Worm (Caenorhabditis elegans) whole organism, L1 larva: ENCODE measurements around the gene csb-1.

ENCODE experiments used
- C04F5.9 ChIP-seq: sonication (generic microtip); optimal IDR thresholded peaks from 2 replicates; lab custom pipeline; 2016; ENCODE audit warnings: missing genetic modification characterization, missing compliant biosample characterization
- C16A3.4 ChIP-seq: fragments of 150-350 bp; optimal IDR thresholded peaks from 2 replicates; lab custom pipeline; 2014; ENCODE audit warnings: missing biosample characterization, missing genetic modification characterization
- F16B12.6 ChIP-seq: fragments of 150-350 bp; optimal IDR thresholded peaks from 2 replicates; lab custom pipeline; 2014; ENCODE audit warnings: missing biosample characterization, missing genetic modification characterization
- Y116A8C.19 ChIP-seq: sonication (generic microtip); optimal IDR thresholded peaks from 2 replicates; lab custom pipeline; 2016; ENCODE audit warnings: missing compliant biosample characterization, missing genetic modification characterization, borderline replicate concordance
- aha-1 ChIP-seq: fragments of 150-350 bp; optimal IDR thresholded peaks from 2 replicates; lab custom pipeline; 2014; ENCODE audit warnings: missing biosample characterization, missing genetic modification characterization
- alr-1 ChIP-seq: fragments of 200-800 bp; sonication (Bioruptor generic); optimal IDR thresholded peaks from 2 replicates; lab custom pipeline; 2018; ENCODE audit warnings: borderline replicate concordance, mild to moderate bottlenecking, missing genetic modification characterization, missing compliant biosample characterization
- aly-2 ChIP-seq: fragments of 150-350 bp; optimal IDR thresholded peaks from 2 replicates; lab custom pipeline; 2014; ENCODE audit warnings: missing biosample characterization, missing genetic modification characterization
- ama-1 ChIP-seq: fragments of 150-350 bp; optimal IDR thresholded peaks from 2 replicates; lab custom pipeline; 2014
- blmp-1 ChIP-seq: fragments of 150-350 bp; optimal IDR thresholded peaks from 2 replicates; lab custom pipeline; 2014; ENCODE audit warnings: missing biosample characterization, missing genetic modification characterization
- ceh-88 ChIP-seq: fragments of 200-800 bp; sonication (Bioruptor generic); IDR thresholded peaks from 2 replicates; pipeline ENCODE4 v1.3.6; 2022; ENCODE audit warnings: missing genetic modification characterization, missing compliant biosample characterization
- ces-1 ChIP-seq: fragments of 150-350 bp; optimal IDR thresholded peaks from 2 replicates; lab custom pipeline; 2014; ENCODE audit warnings: missing biosample characterization, missing genetic modification reagents, missing genetic modification characterization
- dsc-1 ChIP-seq: sonication (generic microtip); optimal IDR thresholded peaks from 2 replicates; lab custom pipeline; 2016; ENCODE audit warnings: mild to moderate bottlenecking, missing genetic modification characterization, missing compliant biosample characterization
- ets-5 ChIP-seq: fragments of 200-800 bp; sonication (Bioruptor generic); IDR thresholded peaks from 2 replicates; pipeline ENCODE4 v1.3.6; 2022; ENCODE audit warnings: missing genetic modification characterization, missing compliant biosample characterization
- fkh-4 ChIP-seq: sonication (generic microtip); optimal IDR thresholded peaks from 2 replicates; lab custom pipeline; 2016; ENCODE audit warnings: missing compliant biosample characterization, missing genetic modification characterization, borderline replicate concordance
- fkh-8 ChIP-seq: sonication (generic microtip); optimal IDR thresholded peaks from 2 replicates; lab custom pipeline; 2016; ENCODE audit warnings: mild to moderate bottlenecking, missing genetic modification characterization, missing compliant biosample characterization
- hlh-17 ChIP-seq: fragments of 200-800 bp; sonication (Bioruptor generic); optimal IDR thresholded peaks from 2 replicates; lab custom pipeline; 2018; ENCODE audit warnings: missing genetic modification characterization, mild to moderate bottlenecking, missing compliant biosample characterization, moderate library complexity, borderline replicate concordance
- hlh-4 ChIP-seq: sonication (generic microtip); optimal IDR thresholded peaks from 2 replicates; lab custom pipeline; 2016; ENCODE audit warnings: mild to moderate bottlenecking, missing genetic modification characterization, missing compliant biosample characterization
- hpl-2 ChIP-seq: fragments of 150-350 bp; optimal IDR thresholded peaks from 2 replicates; lab custom pipeline; 2014; ENCODE audit warnings: missing biosample characterization, missing genetic modification reagents, missing genetic modification characterization
- isw-1 ChIP-seq: fragments of 200-800 bp; sonication (Bioruptor generic); IDR thresholded peaks from 2 replicates; pipeline ENCODE4 v1.3.6; 2022; ENCODE audit warnings: missing genetic modification characterization, missing compliant biosample characterization
- lin-13 ChIP-seq: fragments of 150-350 bp; optimal IDR thresholded peaks from 2 replicates; lab custom pipeline; 2014; ENCODE audit warnings: missing biosample characterization, missing genetic modification reagents, missing genetic modification characterization
- lin-14 ChIP-seq: fragments of 200-800 bp; sonication (Bioruptor generic); optimal IDR thresholded peaks from 2 replicates; lab custom pipeline; 2018; ENCODE audit warnings: mild to moderate bottlenecking, missing genetic modification characterization, moderate library complexity, missing compliant biosample characterization
- lin-15B ChIP-seq: fragments of 150-350 bp; sonication (generic microtip); optimal IDR thresholded peaks from 3 replicates; lab custom pipeline; 2014; ENCODE audit warnings: missing biosample characterization, missing genetic modification characterization
- lin-35 ChIP-seq, 2 experiments: fragments of 150-350 bp; optimal IDR thresholded peaks; 2 replicates each; lab custom pipeline; 2014; ENCODE audit warnings: missing biosample characterization in 2 of 2, missing genetic modification characterization in 2 of 2, missing genetic modification reagents in 2 of 2
- mab-9 ChIP-seq: fragments of 200-800 bp; sonication (Bioruptor generic); IDR thresholded peaks from 2 replicates; pipeline ENCODE4 v1.3.6; 2022; ENCODE audit warnings: missing genetic modification reagents, missing genetic modification characterization, missing compliant biosample characterization
- mep-1 ChIP-seq: fragments of 150-350 bp; optimal IDR thresholded peaks from 2 replicates; lab custom pipeline; 2014; ENCODE audit warnings: missing biosample characterization, missing genetic modification characterization
- nhr-20 ChIP-seq: sonication (generic microtip); optimal IDR thresholded peaks from 2 replicates; lab custom pipeline; 2016; ENCODE audit warnings: mild to moderate bottlenecking, missing genetic modification characterization, missing compliant biosample characterization
- nhr-47 ChIP-seq: sonication (generic microtip); optimal IDR thresholded peaks from 2 replicates; lab custom pipeline; 2016; ENCODE audit warnings: mild to moderate bottlenecking, missing genetic modification characterization, moderate library complexity, missing compliant biosample characterization
- pag-3 ChIP-seq: sonication (generic microtip); optimal IDR thresholded peaks from 2 replicates; lab custom pipeline; 2017; ENCODE audit warnings: missing genetic modification characterization, mild to moderate bottlenecking, missing compliant biosample characterization, antibody characterized with exemption, borderline replicate concordance; ENCODE audit not compliant: insufficient read depth
- pax-3 ChIP-seq: fragments of 200-800 bp; sonication (Bioruptor generic); optimal IDR thresholded peaks from 2 replicates; lab custom pipeline; 2018; ENCODE audit warnings: mild to moderate bottlenecking, missing genetic modification characterization, moderate library complexity, missing compliant biosample characterization
- pqm-1 ChIP-seq: sonication (generic microtip); optimal IDR thresholded peaks from 3 replicates; lab custom pipeline; 2017; ENCODE audit warnings: missing biosample characterization, missing genetic modification characterization
- skn-1 ChIP-seq: fragments of 150-350 bp; optimal IDR thresholded peaks from 2 replicates; lab custom pipeline; 2014; ENCODE audit warnings: missing biosample characterization, missing genetic modification characterization
- sup-37 ChIP-seq: fragments of 200-800 bp; sonication (Bioruptor generic); optimal IDR thresholded peaks from 2 replicates; lab custom pipeline; 2018; ENCODE audit warnings: mild to moderate bottlenecking, missing genetic modification characterization, missing compliant biosample characterization
- swsn-7 ChIP-seq: sonication (generic microtip); optimal IDR thresholded peaks from 2 replicates; lab custom pipeline; 2016; ENCODE audit warnings: missing genetic modification characterization, missing compliant biosample characterization
- tbx-2 ChIP-seq: sonication (generic microtip); optimal IDR thresholded peaks from 2 replicates; lab custom pipeline; 2016; ENCODE audit warnings: missing genetic modification characterization, missing compliant biosample characterization
- unc-130 ChIP-seq: fragments of 150-350 bp; optimal IDR thresholded peaks from 2 replicates; lab custom pipeline; 2017; ENCODE audit warnings: missing biosample characterization, missing genetic modification characterization, inconsistent platforms
- unc-30 ChIP-seq: sonication (generic microtip); optimal IDR thresholded peaks from 2 replicates; lab custom pipeline; 2017; ENCODE audit warnings: missing biosample characterization, missing genetic modification characterization
- unc-98 ChIP-seq: fragments of 200-800 bp; sonication (Bioruptor generic); IDR thresholded peaks from 2 replicates; pipeline ENCODE4 v1.3.6; 2022; ENCODE audit warnings: missing genetic modification characterization, missing compliant biosample characterization
- xbp-1 ChIP-seq: sonication (generic microtip); optimal IDR thresholded peaks from 2 replicates; lab custom pipeline; 2016; ENCODE audit warnings: missing genetic modification characterization, missing compliant biosample characterization
- zag-1 ChIP-seq: fragments of 150-350 bp; optimal IDR thresholded peaks from 2 replicates; lab custom pipeline; 2014; ENCODE audit warnings: missing biosample characterization, missing genetic modification characterization
- ztf-4 ChIP-seq: fragments of 150-350 bp; optimal IDR thresholded peaks from 2 replicates; lab custom pipeline; 2014; ENCODE audit warnings: missing biosample characterization, missing genetic modification characterization

Gene csb-1

ce11 chrX:15841086-15841622 lies 24.6 kb downstream of the csb-1 start, which contains the start of gene serp-1.1 (continued):
- TF ChIP-seq hlh-17 (GFP tag; lab: Kevin White, UChicago) (no peak), alr-1 (tag; lab: Kevin White, UChicago) (no peak), tbx-2 (tag; lab: Kevin White, UChicago) (peak; percentile 99), unc-98 (GFP tag; lab: Robert Waterston, UW) (peak; percentile 53; the same call in 1 of the 2 replicates), unc-130 (tag; lab: Kevin White, UChicago) (peak; percentile 96), pag-3 (tag; lab: Kevin White, UChicago) (no peak), mep-1 (tag; lab: Kevin White, UChicago) (peak; percentile 97), ets-5 (GFP tag; lab: Robert Waterston, UW) (no peak), xbp-1 (peak; percentile 98), fkh-4 (tag; lab: Kevin White, UChicago) (no peak), ces-1 (no peak), sup-37 (GFP tag; lab: Kevin White, UChicago) (peak; percentile 96), aha-1 (tag; lab: Kevin White, UChicago) (peak; percentile 88), isw-1 (GFP tag; lab: Robert Waterston, UW) (peak; percentile 94), ztf-4 (tag; lab: Kevin White, UChicago) (peak; percentile 97), lin-15B (peak; percentile 93), fkh-8 (peak; percentile 94), lin-13 (peak; percentile 99), hlh-4 (tag; lab: Kevin White, UChicago) (no peak), zag-1 (tag; lab: Kevin White, UChicago) (peak; percentile 81), unc-30 (tag; lab: Kevin White, UChicago) (no peak), Y116A8C.19 (tag; lab: Kevin White, UChicago) (no peak), nhr-47 (tag; lab: Kevin White, UChicago) (peak; percentile 99), mab-9 (GFP tag; lab: Robert Waterston, UW) (peak; percentile 91), ama-1 (lab: Kevin White, UChicago) (peak; percentile 55), aly-2 (tag; lab: Kevin White, UChicago) (peak; percentile 75), F16B12.6 (tag; lab: Kevin White, UChicago) (peak; percentile 75), C16A3.4 (tag; lab: Kevin White, UChicago) (peak; percentile 99), skn-1 (peak; percentile 94), swsn-7 (tag; lab: Kevin White, UChicago) (peak; percentile 99), ceh-88 (GFP tag; lab: Robert Waterston, UW) (peak; percentile 96), lin-14 (GFP tag; lab: Kevin White, UChicago) (peak; percentile 100), C04F5.9 (peak; percentile 85)

- TF ChIP-seq lin-35 (GFP tag; optimal IDR thresholded peaks at IDR 0.05; lab: Kevin White, UChicago) (peak in 1 of 2 experiments; percentile 15), nhr-20 (tag; lab: Kevin White, UChicago) (peak; percentile 35), hpl-2 (GFP tag; lab: Kevin White, UChicago) (no peak), blmp-1 (no peak)
These were observed 27.2 kb downstream of the csb-1 start, which contains the start of gene acox-1.6 for ce11 chrX:15838496-15838948. Gene acox-1.6, minus strand, starts transcription at chrX:15838546.

ce11 chrX:15831537-15831936 lies 34.2 kb downstream of the csb-1 start:
- TF ChIP-seq C04F5.9 (no peak), pqm-1 (tag; lab: Kevin White, UChicago) (no peak), pax-3 (tag; lab: Kevin White, UChicago) (no peak), dsc-1 (tag; lab: Kevin White, UChicago) (no peak), aha-1 (tag; lab: Kevin White, UChicago) (no peak), ztf-4 (tag; lab: Kevin White, UChicago) (no peak)
